Worm (Caenorhabditis elegans): ENCODE measurements around the gene idpp-13.

The idpp-13 gene

ce11 chrIII:872373-872772 lies 44.4 kb downstream of the idpp-13 start, which contains the start of the genes T24C4.3 and clc-20:
TSS of gene T24C4.3 (minus strand) at chrIII:872473.
TSS of gene clc-20 (plus strand) at chrIII:872583.
- TF ChIP-seq lin-32 (GFP tag; optimal IDR thresholded peaks at IDR 0.05) (no peak), nhr-2 (tag; optimal IDR thresholded peaks at IDR 0.05) (no peak), blmp-1 (tag; optimal IDR thresholded peaks at IDR 0.05) (no peak), ham-2 (GFP tag; optimal IDR thresholded peaks at IDR 0.05) (no peak)

- TF ChIP-seq pha-4 (tag; optimal IDR thresholded peaks at IDR 0.05) (no peak), mep-1 (tag; optimal IDR thresholded peaks at IDR 0.05) (peak; percentile 8), nhr-2 (tag; optimal IDR thresholded peaks at IDR 0.05) (peak; percentile 71), tbx-8 (GFP tag; optimal IDR thresholded peaks at IDR 0.05) (no peak), cnd-1 (tag; optimal IDR thresholded peaks at IDR 0.05) (peak; percentile 57), M03D4.4 (tag; optimal IDR thresholded peaks at IDR 0.05) (no peak), flh-1 (GFP tag; optimal IDR thresholded peaks at IDR 0.05) (no peak), ceh-39 (tag; optimal IDR thresholded peaks at IDR 0.05) (peak; percentile 20), unc-39 (tag; optimal IDR thresholded peaks at IDR 0.05) (peak; percentile 68), elt-3 (tag; optimal IDR thresholded peaks at IDR 0.05) (no peak), bed-3 (GFP tag; optimal IDR thresholded peaks at IDR 0.05) (no peak), zip-8 (tag; optimal IDR thresholded peaks at IDR 0.05) (peak; percentile 67), elt-1 (tag; optimal IDR thresholded peaks at IDR 0.05; ENCODE audit: borderline replicate concordance, insufficient read depth) (peak; percentile 49)
Measured at ce11 chrIII:870555-870954, 46.2 kb downstream of the idpp-13 start.

- TF ChIP-seq zip-8 (tag; optimal IDR thresholded peaks at IDR 0.05) = peak; percentile 42
- TF ChIP-seq mab-5 (tag; optimal IDR thresholded peaks at IDR 0.05) = no peak
- no peak for TF ChIP-seq hlh-1 (tag; optimal IDR thresholded peaks at IDR 0.05)
- peak; percentile 20 for TF ChIP-seq cnd-1 (tag; optimal IDR thresholded peaks at IDR 0.05)
- TF ChIP-seq lsy-2 (tag; optimal IDR thresholded peaks at IDR 0.05) = no peak
- TF ChIP-seq sptf-1 (tag; optimal IDR thresholded peaks at IDR 0.05) = no peak
- TF ChIP-seq ceh-39 (tag; optimal IDR thresholded peaks at IDR 0.05) = peak; percentile 47
- no peak for TF ChIP-seq M03D4.4 (tag; optimal IDR thresholded peaks at IDR 0.05)
- no peak for TF ChIP-seq nhr-2 (tag; optimal IDR thresholded peaks at IDR 0.05)
- no peak for TF ChIP-seq unc-120 (tag; optimal IDR thresholded peaks at IDR 0.05; ENCODE audit: poor library complexity, severe bottlenecking)
- no peak for TF ChIP-seq flh-1 (GFP tag; optimal IDR thresholded peaks at IDR 0.05)
- no peak for TF ChIP-seq nhr-28 (tag; optimal IDR thresholded peaks at IDR 0.05)
- TF ChIP-seq blmp-1 (tag; optimal IDR thresholded peaks at IDR 0.05) = no peak
- TF ChIP-seq mep-1 (tag; optimal IDR thresholded peaks at IDR 0.05) = no peak
- TF ChIP-seq ham-2 (GFP tag; optimal IDR thresholded peaks at IDR 0.05) = no peak
- no peak for TF ChIP-seq ces-1 (GFP tag; optimal IDR thresholded peaks at IDR 0.05)
- TF ChIP-seq elt-1 (tag; optimal IDR thresholded peaks at IDR 0.05; ENCODE audit: borderline replicate concordance, insufficient read depth) = no peak
- peak; percentile 22 for TF ChIP-seq lin-32 (GFP tag; optimal IDR thresholded peaks at IDR 0.05)
- TF ChIP-seq mls-2 (tag; optimal IDR thresholded peaks at IDR 0.05) = no peak
- no peak for TF ChIP-seq drap-1 (GFP tag; optimal IDR thresholded peaks at IDR 0.05)
- TF ChIP-seq bed-3 (GFP tag; optimal IDR thresholded peaks at IDR 0.05) = no peak
- TF ChIP-seq unc-62 (GFP tag; optimal IDR thresholded peaks at IDR 0.05) = no peak
Measured at ce11 chrIII:869869-870268, 46.9 kb downstream of the idpp-13 start, which contains the start of gene T24C4.2. TSS of gene T24C4.2 (minus strand) at chrIII:869969.

- TF ChIP-seq ceh-83 (GFP tag; optimal IDR thresholded peaks at IDR 0.05) (no peak), ceh-43 (GFP tag; optimal IDR thresholded peaks at IDR 0.05) (no peak), lin-32 (GFP tag; optimal IDR thresholded peaks at IDR 0.05) (peak; percentile 69), nhr-76 (tag; optimal IDR thresholded peaks at IDR 0.05) (no peak), mls-2 (tag; optimal IDR thresholded peaks at IDR 0.05) (no peak)
Measured at ce11 chrIII:868866-869265, 47.9 kb downstream of the idpp-13 start.
